Fruit fly (Drosophila melanogaster) whole organism, adult: Measurements from ENCODE around the gene CG14384.

ENCODE experiments used
- CG14711 ChIP-seq: fragments of 200-800 bp; sonication (Bioruptor generic); optimal IDR thresholded peaks from 2 replicates; lab custom pipeline; 2018; ENCODE audit warnings: missing biosample characterization, mild to moderate bottlenecking, missing genetic modification characterization, moderate library complexity
- CG1620 ChIP-seq: fragments of 200-800 bp; sonication (Bioruptor generic); optimal IDR thresholded peaks from 2 replicates; lab custom pipeline; 2016; ENCODE audit warnings: missing biosample characterization, missing genetic modification characterization
- CG7045 ChIP-seq: fragments of 200-800 bp; sonication (Bioruptor generic); optimal IDR thresholded peaks from 2 replicates; lab custom pipeline; 2017; ENCODE audit warnings: missing biosample characterization, mild to moderate bottlenecking, missing genetic modification characterization
- CG7101 ChIP-seq: fragments of 200-800 bp; sonication (Bioruptor generic); optimal IDR thresholded peaks from 2 replicates; lab custom pipeline; 2018; ENCODE audit warnings: missing biosample characterization, mild to moderate bottlenecking, missing genetic modification characterization, moderate library complexity
- Crg-1 ChIP-seq: fragments of 200-800 bp; sonication (Bioruptor generic); optimal IDR thresholded peaks from 2 replicates; lab custom pipeline; 2016; ENCODE audit warnings: missing biosample characterization, missing genetic modification characterization
- Mnt ChIP-seq: fragments of 200-800 bp; sonication (Bioruptor generic); optimal IDR thresholded peaks from 2 replicates; lab custom pipeline; 2016; ENCODE audit warnings: missing biosample characterization, mild to moderate bottlenecking, missing genetic modification characterization
- bab1 ChIP-seq: fragments of 200-800 bp; sonication (Bioruptor generic); optimal IDR thresholded peaks from 3 replicates; lab custom pipeline; 2019; ENCODE audit warnings: missing biosample characterization, mild to moderate bottlenecking, missing genetic modification characterization, moderate library complexity
- cic ChIP-seq: fragments of 200-800 bp; sonication (Bioruptor generic); optimal IDR thresholded peaks from 2 replicates; lab custom pipeline; 2017; ENCODE audit warnings: missing biosample characterization, mild to moderate bottlenecking, missing genetic modification characterization, moderate library complexity
- cnc ChIP-seq, 2 experiments: fragments of >200 bp; optimal IDR thresholded peaks; 2 replicates each; lab custom pipeline; 2017
- kay ChIP-seq: fragments of 200-800 bp; sonication (Bioruptor generic); peaks from one replicate; lab custom pipeline; 2016; ENCODE audit warnings: missing biosample characterization, missing genetic modification characterization, borderline replicate concordance
- ovo ChIP-seq: fragments of 200-800 bp; sonication (Bioruptor generic); optimal IDR thresholded peaks from 2 replicates; lab custom pipeline; 2016; ENCODE audit warnings: missing biosample characterization, missing genetic modification characterization
- pad ChIP-seq: fragments of 200-800 bp; sonication (Bioruptor generic); optimal IDR thresholded peaks from 3 replicates; lab custom pipeline; 2017; ENCODE audit warnings: missing biosample characterization, missing genetic modification characterization, mild to moderate bottlenecking, moderate library complexity, missing genetic modification reagents
- tj ChIP-seq: fragments of 200-800 bp; sonication (Bioruptor generic); optimal IDR thresholded peaks from 3 replicates; lab custom pipeline; 2017; ENCODE audit warnings: missing biosample characterization, mild to moderate bottlenecking, missing genetic modification characterization, moderate library complexity
- toe ChIP-seq: fragments of 200-800 bp; sonication (Bioruptor generic); optimal IDR thresholded peaks from 2 replicates; lab custom pipeline; 2016; ENCODE audit warnings: missing biosample characterization, missing genetic modification characterization

DNA sequence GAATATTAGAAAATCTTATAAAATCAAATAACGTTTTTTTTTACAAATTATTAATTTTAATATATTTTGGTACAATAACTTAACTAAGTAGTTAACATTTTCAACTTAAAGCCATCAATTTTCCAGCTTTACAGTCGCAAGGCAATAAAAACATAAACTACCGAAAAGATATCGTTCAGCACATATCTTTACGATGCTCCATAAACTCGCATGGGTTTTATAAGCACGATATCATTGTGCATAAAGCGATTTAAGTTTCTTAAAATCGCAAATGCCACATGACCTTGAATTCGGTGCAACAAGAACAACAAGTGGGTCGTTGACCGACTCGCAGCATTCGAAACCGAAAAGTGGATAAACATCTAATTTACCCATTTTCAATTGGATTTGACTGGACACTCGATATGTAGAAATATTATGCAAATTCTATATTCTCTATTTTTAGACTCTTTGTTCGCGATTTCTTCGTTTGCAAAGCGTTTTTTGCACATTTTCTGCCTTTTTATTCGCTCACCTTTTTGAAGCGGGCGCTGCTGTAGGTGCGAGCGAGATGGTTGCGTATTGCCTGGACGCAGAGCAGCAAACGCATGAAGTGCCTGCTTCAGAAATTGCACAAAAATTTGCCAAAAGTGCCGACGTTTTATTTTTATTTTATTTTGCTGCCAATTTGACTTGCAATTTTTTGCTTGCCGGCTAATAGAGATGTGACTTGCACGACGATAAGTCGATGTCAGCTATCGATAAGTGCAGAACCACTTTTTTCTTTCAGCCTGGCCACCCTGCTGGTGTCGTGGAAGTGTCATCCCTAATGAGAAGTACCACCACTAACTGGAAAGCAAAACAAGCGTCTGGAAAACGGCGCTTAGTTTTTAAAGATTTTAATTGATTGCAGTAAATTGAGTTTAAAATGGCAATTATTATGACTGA, 6.3 kb downstream of the CG14384 start, which contains the start of gene Spc25:
- TF ChIP-seq Crg-1 (GFP tag; lab: Kevin White, UChicago), result peak; percentile 5
- no peak for TF ChIP-seq CG7045 (GFP tag; lab: Kevin White, UChicago)
- TF ChIP-seq tj, result peak; percentile 64
- peak; percentile 63 for TF ChIP-seq CG14711 (tag; lab: Kevin White, UChicago)
- no peak for TF ChIP-seq kay (GFP tag; lab: Kevin White, UChicago)
- no peak for TF ChIP-seq cic (GFP tag; lab: Kevin White, UChicago)
- peak; percentile 38 for TF ChIP-seq toe (GFP tag; lab: Kevin White, UChicago)
- TF ChIP-seq CG7101 (tag; lab: Kevin White, UChicago), result peak; percentile 20
- peak; percentile 53 for TF ChIP-seq CG1620 (GFP tag; lab: Kevin White, UChicago)
- peak; percentile 54 for TF ChIP-seq bab1 (GFP tag; lab: Kevin White, UChicago)
- no peak for TF ChIP-seq pad (GFP tag; lab: Kevin White, UChicago)
- TF ChIP-seq Mnt (GFP tag; lab: Kevin White, UChicago), result peak; percentile 18
- TF ChIP-seq ovo (GFP tag; lab: Kevin White, UChicago), result no peak
- no peak for TF ChIP-seq cnc (optimal IDR thresholded peaks at IDR 0.05; lab: Kevin White, UChicago)
